In genomic region chr3R:14575718-14576187, dm6 we compare ENCODE assay signal across 8 fruit fly cellular contexts.
TF ChIP-seq lines count a peak whose summit lies in the region.

TSS of gene CG7987 (minus strand) at chr3R:14575887.

- TF ChIP-seq CTCF in S2 (optimal IDR thresholded peaks at IDR 0.05; lab: Kevin White, UChicago) = peak; percentile 39 to 64
- TF ChIP-seq CTCF in whole organism, embryonic (GFP tag; optimal IDR thresholded peaks at IDR 0.05; lab: Kevin White, UChicago) = peak; percentile 68

TF ChIP-seq in Kc167, 6 proteins besides CTCF, POLR2A, EP300 and RAD21:
- TF ChIP-seq Sin3A (optimal IDR thresholded peaks at IDR 0.05; lab: Kevin White, UChicago) = no peak
- peak; percentile 90 for TF ChIP-seq psq (optimal IDR thresholded peaks at IDR 0.05; lab: Kevin White, UChicago)

TF ChIP-seq in whole organism, 6 proteins besides CTCF, POLR2A, EP300 and RAD21:
- TF ChIP-seq psq (optimal IDR thresholded peaks at IDR 0.05; lab: Kevin White, UChicago) (peak; percentile 20), usp (GFP tag; optimal IDR thresholded peaks at IDR 0.05; lab: Kevin White, UChicago) (no peak), pan (optimal IDR thresholded peaks at IDR 0.05; lab: Kevin White, UChicago) (no peak)

TF ChIP-seq in whole organism, adult, 20 proteins besides CTCF, POLR2A, EP300 and RAD21:
- no peak for TF ChIP-seq CG1620 (GFP tag; optimal IDR thresholded peaks at IDR 0.05; lab: Kevin White, UChicago)
- TF ChIP-seq ovo (GFP tag; optimal IDR thresholded peaks at IDR 0.05; lab: Kevin White, UChicago) = peak; percentile 50
- TF ChIP-seq kay (GFP tag; lab: Kevin White, UChicago; ENCODE audit: borderline replicate concordance) = no peak
- peak; percentile 8 for TF ChIP-seq Mnt (GFP tag; optimal IDR thresholded peaks at IDR 0.05; lab: Kevin White, UChicago)
- TF ChIP-seq CG33017 (tag; optimal IDR thresholded peaks at IDR 0.05; lab: Kevin White, UChicago) = no peak
- TF ChIP-seq Crg-1 (GFP tag; optimal IDR thresholded peaks at IDR 0.05; lab: Kevin White, UChicago) = peak; percentile 16
- peak; percentile 19 for TF ChIP-seq bab1 (GFP tag; optimal IDR thresholded peaks at IDR 0.05; lab: Kevin White, UChicago)
- TF ChIP-seq Hr96 (GFP tag; optimal IDR thresholded peaks at IDR 0.05; lab: Kevin White, UChicago) = no peak
- peak; percentile 14 for TF ChIP-seq CG7101 (tag; optimal IDR thresholded peaks at IDR 0.05; lab: Kevin White, UChicago)
- no peak for TF ChIP-seq CG14711 (tag; optimal IDR thresholded peaks at IDR 0.05; lab: Kevin White, UChicago)
- TF ChIP-seq CG7045 (GFP tag; optimal IDR thresholded peaks at IDR 0.05; lab: Kevin White, UChicago) = no peak

TF ChIP-seq in whole organism, embryonic, 481 proteins besides CTCF, POLR2A, EP300 and RAD21 (continues in another document):
- no peak for TF ChIP-seq Dad (GFP tag; optimal IDR thresholded peaks at IDR 0.05; lab: Kevin White, UChicago)
- no peak for TF ChIP-seq CG7556 (GFP tag; optimal IDR thresholded peaks at IDR 0.05; lab: Kevin White, UChicago)
- no peak for TF ChIP-seq Lim3 (GFP tag; IDR thresholded peaks at IDR 0.05; lab: Robert Waterston, UW)
- peak; percentile 27 for TF ChIP-seq CG15514 (GFP tag; optimal IDR thresholded peaks at IDR 0.05; lab: Kevin White, UChicago)
- TF ChIP-seq PHDP (tag; optimal IDR thresholded peaks at IDR 0.05; lab: Kevin White, UChicago) = no peak
- no peak for TF ChIP-seq Mes4 (GFP tag; optimal IDR thresholded peaks at IDR 0.05; lab: Kevin White, UChicago)
- no peak for TF ChIP-seq CG9437 (GFP tag; optimal IDR thresholded peaks at IDR 0.05; lab: Kevin White, UChicago)
- TF ChIP-seq bab2 (GFP tag; optimal IDR thresholded peaks at IDR 0.05; lab: Kevin White, UChicago) = no peak
- TF ChIP-seq CG5245 (GFP tag; optimal IDR thresholded peaks at IDR 0.05; lab: Kevin White, UChicago) = no peak
- TF ChIP-seq CG8944 (GFP tag; optimal IDR thresholded peaks at IDR 0.05; lab: Kevin White, UChicago) = no peak
- no peak for TF ChIP-seq Neu2 (GFP tag; optimal IDR thresholded peaks at IDR 0.05; lab: Kevin White, UChicago; ENCODE audit: borderline replicate concordance)
- no peak for TF ChIP-seq Kr (GFP tag; optimal IDR thresholded peaks at IDR 0.05; lab: Kevin White, UChicago)
- TF ChIP-seq peb (GFP tag; IDR thresholded peaks at IDR 0.05; lab: Robert Waterston, UW) = no peak
- no peak for TF ChIP-seq corto (GFP tag; optimal IDR thresholded peaks at IDR 0.05; lab: Kevin White, UChicago)
- TF ChIP-seq fd96Cb (tag; optimal IDR thresholded peaks at IDR 0.05; lab: Kevin White, UChicago) = no peak
- TF ChIP-seq CG17385 (GFP tag; optimal IDR thresholded peaks at IDR 0.05; lab: Kevin White, UChicago) = peak; percentile 94
- peak; percentile 0 for TF ChIP-seq Antp (GFP tag; optimal IDR thresholded peaks at IDR 0.05; lab: Kevin White, UChicago)
- TF ChIP-seq Bgb (GFP tag; IDR thresholded peaks at IDR 0.05; lab: Robert Waterston, UW; ENCODE audit: partially characterized antibody) = peak; percentile 46; the same call in 1 of the 2 replicates
- TF ChIP-seq Hr39 (optimal IDR thresholded peaks at IDR 0.05; lab: Kevin White, UChicago) = no peak

TF ChIP-seq in whole organism, prepupa, 60 proteins besides CTCF, POLR2A, EP300 and RAD21 (continues in another document):
- TF ChIP-seq svp (GFP tag; lab: Kevin White, UChicago) (no peak), CG31627 (GFP tag; optimal IDR thresholded peaks at IDR 0.05; lab: Kevin White, UChicago) (peak; percentile 22), Sox14 (GFP tag; optimal IDR thresholded peaks at IDR 0.05; lab: Kevin White, UChicago) (peak; percentile 27), CG32006 (GFP tag; optimal IDR thresholded peaks at IDR 0.05; lab: Kevin White, UChicago) (no peak), CG10669 (GFP tag; optimal IDR thresholded peaks at IDR 0.05; lab: Kevin White, UChicago) (no peak), dsx (GFP tag; optimal IDR thresholded peaks at IDR 0.05; lab: Kevin White, UChicago; ENCODE audit: poor library complexity, severe bottlenecking) (no peak), CG6276 (GFP tag; optimal IDR thresholded peaks at IDR 0.05; lab: Kevin White, UChicago) (no peak), Gug (GFP tag; IDR thresholded peaks at IDR 0.05; lab: Robert Waterston, UW) (no peak), Eip78C (GFP tag; lab: Kevin White, UChicago) (peak; percentile 36), CG11762 (GFP tag; optimal IDR thresholded peaks at IDR 0.05; lab: Kevin White, UChicago; ENCODE audit: insufficient read depth) (no peak), CG15336 (GFP tag; IDR thresholded peaks at IDR 0.05; lab: Robert Waterston, UW) (no peak), fd59A (GFP tag; optimal IDR thresholded peaks at IDR 0.05; lab: Kevin White, UChicago) (no peak), vri (GFP tag; optimal IDR thresholded peaks at IDR 0.05; lab: Kevin White, UChicago) (peak; percentile 42), Smox (GFP tag; optimal IDR thresholded peaks at IDR 0.05; lab: Kevin White, UChicago) (no peak), CG4318 (GFP tag; optimal IDR thresholded peaks at IDR 0.05; lab: Kevin White, UChicago) (no peak), Hr39 (GFP tag; optimal IDR thresholded peaks at IDR 0.05; lab: Kevin White, UChicago) (peak; percentile 0), Sox102F (GFP tag; optimal IDR thresholded peaks at IDR 0.05; lab: Kevin White, UChicago) (no peak), Eip93F (GFP tag; optimal IDR thresholded peaks at IDR 0.05; lab: Kevin White, UChicago) (no peak), CG8319 (GFP tag; optimal IDR thresholded peaks at IDR 0.05; lab: Kevin White, UChicago) (no peak), Hr38 (GFP tag; optimal IDR thresholded peaks at IDR 0.05; lab: Kevin White, UChicago) (no peak), dac (GFP tag; optimal IDR thresholded peaks at IDR 0.05; lab: Kevin White, UChicago) (no peak)

TF ChIP-seq in whole organism, pupa, 21 proteins besides CTCF, POLR2A, EP300 and RAD21:
- TF ChIP-seq CG4496 (GFP tag; IDR thresholded peaks at IDR 0.05; lab: Robert Waterston, UW) (peak; percentile 22; the same call in 1 of the 3 replicates), EcR (GFP tag; optimal IDR thresholded peaks at IDR 0.05; lab: Kevin White, UChicago) (no peak)

TF ChIP-seq in whole organism, wandering third instar larva, 38 proteins besides CTCF, POLR2A, EP300 and RAD21:
- no peak for TF ChIP-seq brk (GFP tag; optimal IDR thresholded peaks at IDR 0.05; lab: Kevin White, UChicago)
- TF ChIP-seq pan (optimal IDR thresholded peaks at IDR 0.05; lab: Kevin White, UChicago) = no peak
- no peak for TF ChIP-seq GATAd (GFP tag; optimal IDR thresholded peaks at IDR 0.05; lab: Kevin White, UChicago)
- no peak for TF ChIP-seq tai (GFP tag; optimal IDR thresholded peaks at IDR 0.05; lab: Kevin White, UChicago)
- TF ChIP-seq sv (GFP tag; optimal IDR thresholded peaks at IDR 0.05; lab: Kevin White, UChicago) = no peak
- TF ChIP-seq Abd-B (GFP tag; optimal IDR thresholded peaks at IDR 0.05; lab: Kevin White, UChicago) = no peak
- no peak for TF ChIP-seq Sp1 (GFP tag; optimal IDR thresholded peaks at IDR 0.05; lab: Kevin White, UChicago)
- TF ChIP-seq Mio (GFP tag; optimal IDR thresholded peaks at IDR 0.05; lab: Kevin White, UChicago) = no peak
- TF ChIP-seq Jra (GFP tag; optimal IDR thresholded peaks at IDR 0.05; lab: Kevin White, UChicago) = no peak
- TF ChIP-seq Myc (optimal IDR thresholded peaks at IDR 0.05; lab: Kevin White, UChicago) = no peak
- no peak for TF ChIP-seq br (GFP tag; optimal IDR thresholded peaks at IDR 0.05; lab: Kevin White, UChicago)
- TF ChIP-seq OdsH (GFP tag; optimal IDR thresholded peaks at IDR 0.05; lab: Kevin White, UChicago) = no peak
- no peak for TF ChIP-seq Vsx2 (GFP tag; optimal IDR thresholded peaks at IDR 0.05; lab: Kevin White, UChicago; ENCODE audit: partially characterized antibody)
- TF ChIP-seq CG9705 (GFP tag; optimal IDR thresholded peaks at IDR 0.05; lab: Kevin White, UChicago) = no peak
- peak in 1 of 2 experiments; percentile 37 for TF ChIP-seq foxo (GFP tag; optimal IDR thresholded peaks at IDR 0.05; lab: Kevin White, UChicago)
- TF ChIP-seq Hr78 (GFP tag; optimal IDR thresholded peaks at IDR 0.05; lab: Kevin White, UChicago) = no peak
- TF ChIP-seq N (GFP tag; optimal IDR thresholded peaks at IDR 0.05; lab: Kevin White, UChicago) = no peak
- peak; percentile 27 for TF ChIP-seq rgr (GFP tag; optimal IDR thresholded peaks at IDR 0.05; lab: Kevin White, UChicago)
- no peak for TF ChIP-seq dl (GFP tag; optimal IDR thresholded peaks at IDR 0.05; lab: Kevin White, UChicago; ENCODE audit: insufficient read depth in 1 of 2, partially characterized antibody in 2 of 2)
- TF ChIP-seq Hnf4 (GFP tag; optimal IDR thresholded peaks at IDR 0.05; lab: Kevin White, UChicago) = no peak
- TF ChIP-seq Dif (GFP tag; optimal IDR thresholded peaks at IDR 0.05; lab: Kevin White, UChicago; ENCODE audit: partially characterized antibody) = no peak
- peak; percentile 36 for TF ChIP-seq h (GFP tag; optimal IDR thresholded peaks at IDR 0.05; lab: Kevin White, UChicago)
- no peak for TF ChIP-seq Rel (GFP tag; optimal IDR thresholded peaks at IDR 0.05; lab: Kevin White, UChicago)
- no peak for TF ChIP-seq Rel (tag; optimal IDR thresholded peaks at IDR 0.05; lab: Kevin White, UChicago)
- no peak for TF ChIP-seq jim (GFP tag; optimal IDR thresholded peaks at IDR 0.05; lab: Kevin White, UChicago)
- TF ChIP-seq ey (GFP tag; optimal IDR thresholded peaks at IDR 0.05; lab: Kevin White, UChicago) = no peak
- TF ChIP-seq dmrt93B (GFP tag; optimal IDR thresholded peaks at IDR 0.05; lab: Kevin White, UChicago) = no peak
- no peak for TF ChIP-seq sage (GFP tag; optimal IDR thresholded peaks at IDR 0.05; lab: Kevin White, UChicago)
- TF ChIP-seq dsf (GFP tag; optimal IDR thresholded peaks at IDR 0.05; lab: Kevin White, UChicago; ENCODE audit: borderline replicate concordance) = no peak
- TF ChIP-seq fru (GFP tag; optimal IDR thresholded peaks at IDR 0.05; lab: Kevin White, UChicago) = no peak
- no peak for TF ChIP-seq usp (GFP tag; optimal IDR thresholded peaks at IDR 0.05; lab: Kevin White, UChicago)
- no peak for TF ChIP-seq woc (GFP tag; optimal IDR thresholded peaks at IDR 0.05; lab: Kevin White, UChicago)
- TF ChIP-seq HLH106 (tag; optimal IDR thresholded peaks at IDR 0.05; lab: Kevin White, UChicago) = no peak
- no peak for TF ChIP-seq lola (GFP tag; optimal IDR thresholded peaks at IDR 0.05; lab: Kevin White, UChicago)
- TF ChIP-seq psq (GFP tag; optimal IDR thresholded peaks at IDR 0.05; lab: Kevin White, UChicago) = peak; percentile 95
- peak; percentile 7 for TF ChIP-seq Hr83 (GFP tag; optimal IDR thresholded peaks at IDR 0.05; lab: Kevin White, UChicago; ENCODE audit: poor library complexity, severe bottlenecking)
- TF ChIP-seq Dfd (GFP tag; optimal IDR thresholded peaks at IDR 0.05; lab: Kevin White, UChicago) = no peak
- TF ChIP-seq CrebA (GFP tag; optimal IDR thresholded peaks at IDR 0.05; lab: Kevin White, UChicago; ENCODE audit: borderline replicate concordance) = no peak
- TF ChIP-seq CG32264 (GFP tag; optimal IDR thresholded peaks at IDR 0.05; lab: Kevin White, UChicago) = no peak
